Fruit fly (Drosophila melanogaster): Measurements from ENCODE around the gene Sytbeta.

Sytbeta gene

dm6 chr3L:15098659-15099512, 34.1 kb upstream of the Sytbeta start:
- TF ChIP-seq CTCF (optimal IDR thresholded peaks at IDR 0.05) (no peak), CG8478 (optimal IDR thresholded peaks at IDR 0.05) (no peak)

- no peak for TF ChIP-seq CG8478 (optimal IDR thresholded peaks at IDR 0.05)
- TF ChIP-seq CTCF (optimal IDR thresholded peaks at IDR 0.05) = no peak
These were observed 33.2 kb upstream of the Sytbeta start, which contains the start of gene Ctps for dm6 chr3L:15097878-15098520. Gene Ctps (plus strand): TSS chr3L:15097914.

- TF ChIP-seq CG8478 (optimal IDR thresholded peaks at IDR 0.05) (no peak), CTCF (optimal IDR thresholded peaks at IDR 0.05) (no peak)
These were observed 30.0 kb upstream of the Sytbeta start, which contains the start of the genes sstn, Plp and GlyRS for dm6 chr3L:15094589-15095288. Gene sstn (minus strand): TSS chr3L:15094719. Gene Plp (minus strand): TSS chr3L:15094724. Gene GlyRS (plus strand): TSS chr3L:15095142.

- no peak for TF ChIP-seq CTCF (optimal IDR thresholded peaks at IDR 0.05)
These were observed 29.3 kb upstream of the Sytbeta start for dm6 chr3L:15093929-15094588.

- TF ChIP-seq CTCF (optimal IDR thresholded peaks at IDR 0.05) (no peak), CG8478 (optimal IDR thresholded peaks at IDR 0.05) (no peak)
These were observed 25.3 kb upstream of the Sytbeta start for dm6 chr3L:15089887-15090679.

dm6 chr3L:15089083-15089704, 24.4 kb upstream of the Sytbeta start:
- TF ChIP-seq CTCF (optimal IDR thresholded peaks at IDR 0.05) = no peak
- no peak for TF ChIP-seq CG8478 (optimal IDR thresholded peaks at IDR 0.05)

- TF ChIP-seq CTCF (optimal IDR thresholded peaks at IDR 0.05) (no peak), CG8478 (optimal IDR thresholded peaks at IDR 0.05) (no peak)
These were observed 23.5 kb upstream of the Sytbeta start for dm6 chr3L:15088285-15088684.

dm6 chr3L:15084288-15084687, 19.5 kb upstream of the Sytbeta start:
- TF ChIP-seq CTCF (optimal IDR thresholded peaks at IDR 0.05) (no peak), CG8478 (optimal IDR thresholded peaks at IDR 0.05) (no peak)

- TF ChIP-seq CTCF (optimal IDR thresholded peaks at IDR 0.05) (peak; percentile 7 to 11), CG8478 (optimal IDR thresholded peaks at IDR 0.05) (no peak)
These were observed 14.5 kb upstream of the Sytbeta start for dm6 chr3L:15079278-15079677.

- no peak for TF ChIP-seq CG8478 (optimal IDR thresholded peaks at IDR 0.05)
- no peak for TF ChIP-seq CTCF (optimal IDR thresholded peaks at IDR 0.05)
These were observed 13.6 kb upstream of the Sytbeta start, which contains the start of gene Or71a for dm6 chr3L:15078347-15078746. Gene Or71a (minus strand): TSS chr3L:15078447.

- TF ChIP-seq CG8478 (optimal IDR thresholded peaks at IDR 0.05) (no peak), CTCF (optimal IDR thresholded peaks at IDR 0.05) (no peak)
These were observed 11.6 kb upstream of the Sytbeta start for dm6 chr3L:15076380-15076779.

dm6 chr3L:15073680-15074079, 8.9 kb upstream of the Sytbeta start:
- TF ChIP-seq CG8478 (optimal IDR thresholded peaks at IDR 0.05) (no peak), CTCF (optimal IDR thresholded peaks at IDR 0.05) (no peak)

- TF ChIP-seq CG8478 (optimal IDR thresholded peaks at IDR 0.05) (no peak), CTCF (optimal IDR thresholded peaks at IDR 0.05) (peak; percentile 53 to 68)
These were observed 7.4 kb upstream of the Sytbeta start for dm6 chr3L:15072149-15072548.

dm6 chr3L:15061605-15062004, 3.2 kb downstream of the Sytbeta start, which contains the start of gene CG13460:
Gene CG13460 (minus strand): TSS chr3L:15061705.
- TF ChIP-seq CTCF (optimal IDR thresholded peaks at IDR 0.05) (no peak), CG8478 (optimal IDR thresholded peaks at IDR 0.05) (no peak)
